Fruit fly (Drosophila melanogaster) whole organism, prepupa: ENCODE data around the gene CG42693.

Experiments
- CG10631 ChIP-seq: fragments of 200-800 bp; sonication (Bioruptor generic); optimal IDR thresholded peaks from 2 replicates; lab custom pipeline; 2016; ENCODE audit warnings: missing biosample characterization, missing genetic modification characterization
- CG10669 ChIP-seq: fragments of 200-800 bp; sonication (Bioruptor generic); optimal IDR thresholded peaks from 3 replicates; lab custom pipeline; 2018; ENCODE audit warnings: missing biosample characterization, mild to moderate bottlenecking, missing genetic modification characterization, moderate library complexity
- CG11294 ChIP-seq: fragments of 200-800 bp; sonication (Bioruptor generic); IDR thresholded peaks from 2 replicates; pipeline ENCODE4 v1.3.6; 2022; ENCODE audit warnings: missing biosample characterization, missing genetic modification characterization
- CG11762 ChIP-seq: fragments of 200-800 bp; sonication (Bioruptor generic); optimal IDR thresholded peaks from 3 replicates; lab custom pipeline; 2016; ENCODE audit warnings: missing biosample characterization, missing genetic modification characterization; ENCODE audit not compliant: insufficient read depth
- CG11902 ChIP-seq: fragments of 200-800 bp; sonication (Bioruptor generic); optimal IDR thresholded peaks from 3 replicates; lab custom pipeline; 2016; ENCODE audit warnings: missing biosample characterization, missing genetic modification characterization
- CG15336 ChIP-seq: fragments of 200-800 bp; sonication (Bioruptor generic); IDR thresholded peaks from 2 replicates; pipeline ENCODE4 v1.3.6; 2022; ENCODE audit warnings: missing biosample characterization, missing genetic modification characterization
- CG1621 ChIP-seq: fragments of 200-800 bp; sonication (Bioruptor generic); optimal IDR thresholded peaks from 3 replicates; lab custom pipeline; 2018; ENCODE audit warnings: missing biosample characterization, mild to moderate bottlenecking, missing genetic modification characterization
- CG16779 ChIP-seq: fragments of 200-800 bp; sonication (Bioruptor generic); optimal IDR thresholded peaks from 3 replicates; lab custom pipeline; 2017; ENCODE audit warnings: missing biosample characterization, mild to moderate bottlenecking, missing genetic modification characterization
- CG3032 ChIP-seq: fragments of 200-800 bp; optimal IDR thresholded peaks from 2 replicates; lab custom pipeline; 2019; ENCODE audit warnings: missing biosample characterization, mild to moderate bottlenecking, missing genetic modification characterization, moderate library complexity
- CG32006 ChIP-seq: fragments of 200-800 bp; sonication (Bioruptor generic); optimal IDR thresholded peaks from 3 replicates; lab custom pipeline; 2017; ENCODE audit warnings: missing biosample characterization, mild to moderate bottlenecking, missing genetic modification characterization
- CG34406 ChIP-seq: fragments of 200-800 bp; sonication (Bioruptor generic); optimal IDR thresholded peaks from 3 replicates; lab custom pipeline; 2016; ENCODE audit warnings: missing biosample characterization, missing genetic modification characterization
- CG4318 ChIP-seq: fragments of 200-800 bp; sonication (Bioruptor generic); optimal IDR thresholded peaks from 3 replicates; lab custom pipeline; 2017; ENCODE audit warnings: missing biosample characterization, mild to moderate bottlenecking, missing genetic modification characterization
- CG6163 ChIP-seq: fragments of 200-800 bp; sonication (Bioruptor generic); IDR thresholded peaks from 3 replicates; pipeline ENCODE4 v1.3.6; 2022; ENCODE audit warnings: missing biosample characterization, missing genetic modification characterization
- CG6276 ChIP-seq: fragments of 200-800 bp; sonication (Bioruptor generic); optimal IDR thresholded peaks from 2 replicates; lab custom pipeline; 2017; ENCODE audit warnings: missing biosample characterization, mild to moderate bottlenecking, missing genetic modification characterization
- CG6792 ChIP-seq: fragments of 200-800 bp; sonication (Bioruptor generic); optimal IDR thresholded peaks from 3 replicates; lab custom pipeline; 2016; ENCODE audit warnings: missing biosample characterization, missing genetic modification characterization
- CG6808 ChIP-seq: fragments of 200-800 bp; sonication (Bioruptor generic); optimal IDR thresholded peaks from 3 replicates; lab custom pipeline; 2017; ENCODE audit warnings: missing biosample characterization, missing genetic modification characterization, mild to moderate bottlenecking, moderate library complexity, missing genetic modification reagents
- CG7368 ChIP-seq: fragments of 200-800 bp; sonication (Bioruptor generic); optimal IDR thresholded peaks from 3 replicates; lab custom pipeline; 2016; ENCODE audit warnings: missing biosample characterization, missing genetic modification characterization
- CG8119 ChIP-seq: fragments of 200-800 bp; sonication (Bioruptor generic); IDR thresholded peaks from 3 replicates; pipeline ENCODE4 v1.3.6; 2022; ENCODE audit warnings: missing biosample characterization, missing genetic modification characterization
- CG9139 ChIP-seq: fragments of 200-800 bp; sonication (Bioruptor generic); optimal IDR thresholded peaks from 3 replicates; lab custom pipeline; 2017; ENCODE audit warnings: missing biosample characterization, mild to moderate bottlenecking, missing genetic modification characterization
- Eip78C ChIP-seq: fragments of 200-800 bp; sonication (Bioruptor generic); peaks from one replicate; lab custom pipeline; 2016; ENCODE audit warnings: missing biosample characterization, missing genetic modification characterization
- Eip93F ChIP-seq: fragments of 200-800 bp; sonication (Bioruptor generic); optimal IDR thresholded peaks from 2 replicates; lab custom pipeline; 2016; ENCODE audit warnings: missing biosample characterization, mild to moderate bottlenecking, missing genetic modification characterization
- Ets96B ChIP-seq: fragments of 200-800 bp; optimal IDR thresholded peaks from 2 replicates; lab custom pipeline; 2019; ENCODE audit warnings: missing biosample characterization, mild to moderate bottlenecking, missing genetic modification characterization, moderate library complexity
- Gug ChIP-seq: fragments of 200-800 bp; sonication (Bioruptor generic); IDR thresholded peaks from 2 replicates; pipeline ENCODE4 v1.3.6; 2022; ENCODE audit warnings: missing biosample characterization, missing genetic modification characterization
- Hr38 ChIP-seq: sonication (Bioruptor generic); optimal IDR thresholded peaks from 2 replicates; lab custom pipeline; 2016; ENCODE audit warnings: missing biosample characterization, missing genetic modification characterization
- Hr4 ChIP-seq: fragments of 200-800 bp; sonication (Bioruptor generic); optimal IDR thresholded peaks from 3 replicates; lab custom pipeline; 2016; ENCODE audit warnings: missing biosample characterization, missing genetic modification characterization
- Met ChIP-seq: fragments of 200-800 bp; sonication (Bioruptor generic); optimal IDR thresholded peaks from 3 replicates; lab custom pipeline; 2016; ENCODE audit warnings: missing biosample characterization, missing genetic modification characterization
- Smox ChIP-seq: fragments of 200-800 bp; sonication (Bioruptor generic); optimal IDR thresholded peaks from 3 replicates; lab custom pipeline; 2016; ENCODE audit warnings: missing biosample characterization, missing genetic modification characterization
- Sox102F ChIP-seq: fragments of 200-800 bp; sonication (Bioruptor generic); optimal IDR thresholded peaks from 2 replicates; lab custom pipeline; 2016; ENCODE audit warnings: missing biosample characterization, mild to moderate bottlenecking, missing genetic modification characterization
- Sox14 ChIP-seq: fragments of 200-800 bp; sonication (Bioruptor generic); optimal IDR thresholded peaks from 3 replicates; lab custom pipeline; 2016; ENCODE audit warnings: missing biosample characterization, missing genetic modification characterization
- Sox15 ChIP-seq: fragments of 200-800 bp; sonication (Bioruptor generic); optimal IDR thresholded peaks from 3 replicates; lab custom pipeline; 2016; ENCODE audit warnings: missing biosample characterization, missing genetic modification characterization
- achi ChIP-seq: fragments of 200-800 bp; sonication (Bioruptor generic); optimal IDR thresholded peaks from 3 replicates; lab custom pipeline; 2016; ENCODE audit warnings: missing biosample characterization, missing genetic modification characterization
- dac ChIP-seq: fragments of 200-800 bp; sonication (Bioruptor generic); optimal IDR thresholded peaks from 2 replicates; lab custom pipeline; 2017; ENCODE audit warnings: missing biosample characterization, mild to moderate bottlenecking, missing genetic modification characterization
- dsx ChIP-seq: fragments of 200-800 bp; optimal IDR thresholded peaks from 3 replicates; lab custom pipeline; 2019; ENCODE audit warnings: missing biosample characterization, mild to moderate bottlenecking, missing genetic modification characterization, moderate library complexity; ENCODE audit not compliant: poor library complexity, severe bottlenecking
- esn ChIP-seq: fragments of 200-800 bp; sonication (Bioruptor generic); optimal IDR thresholded peaks from 2 replicates; lab custom pipeline; 2016; ENCODE audit warnings: missing biosample characterization, mild to moderate bottlenecking, missing genetic modification characterization, moderate library complexity
- fd59A ChIP-seq: fragments of 200-800 bp; sonication (Bioruptor generic); optimal IDR thresholded peaks from 2 replicates; lab custom pipeline; 2017; ENCODE audit warnings: missing biosample characterization, mild to moderate bottlenecking, missing genetic modification characterization, missing genetic modification reagents
- fd85E ChIP-seq: fragments of 200-800 bp; sonication (Bioruptor generic); optimal IDR thresholded peaks from 3 replicates; lab custom pipeline; 2016; ENCODE audit warnings: missing biosample characterization, missing genetic modification characterization
- fkh ChIP-seq: fragments of 200-800 bp; sonication (Bioruptor generic); optimal IDR thresholded peaks from 3 replicates; lab custom pipeline; 2017; ENCODE audit warnings: missing biosample characterization, mild to moderate bottlenecking, missing genetic modification characterization, moderate library complexity
- lz ChIP-seq: fragments of 200-800 bp; sonication (Bioruptor generic); optimal IDR thresholded peaks from 3 replicates; lab custom pipeline; 2016; ENCODE audit warnings: missing biosample characterization, missing genetic modification characterization
- net ChIP-seq: fragments of 200-800 bp; sonication (Bioruptor generic); optimal IDR thresholded peaks from 3 replicates; lab custom pipeline; 2016; ENCODE audit warnings: missing biosample characterization, missing genetic modification characterization
- pdm3 ChIP-seq: fragments of 200-800 bp; sonication (Bioruptor generic); optimal IDR thresholded peaks from 3 replicates; lab custom pipeline; 2016; ENCODE audit warnings: missing biosample characterization, missing genetic modification characterization
- salr ChIP-seq, 2 experiments: fragments of 200-800 bp; sonication (Bioruptor generic); optimal IDR thresholded peaks; 3 replicates each; lab custom pipeline; 2016 to 2018; ENCODE audit warnings: missing biosample characterization in 2 of 2, missing genetic modification characterization in 2 of 2, mild to moderate bottlenecking in 1 of 2
- ss ChIP-seq, 2 experiments: fragments of 200-800 bp; sonication (Bioruptor generic); optimal IDR thresholded peaks; 2 replicates in 1 of 2; 3 replicates in 1 of 2; lab custom pipeline; 2017 to 2018; ENCODE audit warnings: mild to moderate bottlenecking in 2 of 2, missing biosample characterization in 2 of 2, missing genetic modification characterization in 2 of 2, moderate library complexity in 1 of 2
- svp ChIP-seq: fragments of 200-800 bp; sonication (Bioruptor generic); peaks from one replicate; lab custom pipeline; 2016; ENCODE audit warnings: missing biosample characterization, missing genetic modification characterization
- topi ChIP-seq: fragments of 200-800 bp; sonication (Bioruptor generic); optimal IDR thresholded peaks from 3 replicates; lab custom pipeline; 2016; ENCODE audit warnings: missing biosample characterization, missing genetic modification characterization
- vri ChIP-seq: fragments of 200-800 bp; sonication (Bioruptor generic); optimal IDR thresholded peaks from 3 replicates; lab custom pipeline; 2016; ENCODE audit warnings: missing biosample characterization, mild to moderate bottlenecking, missing genetic modification characterization

Gene CG42693

dm6 chr3R:31727773-31728172 lies 19.6 kb upstream of the CG42693 start:
- no peak for TF ChIP-seq Hr38 (GFP tag; lab: Kevin White, UChicago)
- TF ChIP-seq CG8119: no peak
- TF ChIP-seq CG32006: no peak
- TF ChIP-seq Sox15 (GFP tag; lab: Kevin White, UChicago): no peak
- no peak for TF ChIP-seq Ets96B (tag; lab: Kevin White, UChicago)
- TF ChIP-seq, all 60 proteins: peak for 0

- TF ChIP-seq CG4318: no peak
- TF ChIP-seq CG1621 (tag; lab: Kevin White, UChicago): no peak
- no peak for TF ChIP-seq CG11902 (GFP tag; lab: Kevin White, UChicago)
- TF ChIP-seq CG6276 (GFP tag; lab: Kevin White, UChicago): no peak
- no peak for TF ChIP-seq Sox15 (GFP tag; lab: Kevin White, UChicago)
- no peak for TF ChIP-seq net (GFP tag; lab: Kevin White, UChicago)
- no peak for TF ChIP-seq CG6808
- no peak for TF ChIP-seq Sox14 (GFP tag; lab: Kevin White, UChicago)
- TF ChIP-seq CG16779 (tag; lab: Kevin White, UChicago): no peak
- TF ChIP-seq Smox (GFP tag; lab: Kevin White, UChicago): no peak
- no peak for TF ChIP-seq fd59A
- no peak for TF ChIP-seq Sox102F (GFP tag; lab: Kevin White, UChicago)
- no peak for TF ChIP-seq CG32006
- no peak for TF ChIP-seq CG9139 (GFP tag; lab: Kevin White, UChicago)
- TF ChIP-seq CG6792: no peak
- no peak for TF ChIP-seq CG8119
These were observed 18.1 kb upstream of the CG42693 start for dm6 chr3R:31726286-31726685.

DNA sequence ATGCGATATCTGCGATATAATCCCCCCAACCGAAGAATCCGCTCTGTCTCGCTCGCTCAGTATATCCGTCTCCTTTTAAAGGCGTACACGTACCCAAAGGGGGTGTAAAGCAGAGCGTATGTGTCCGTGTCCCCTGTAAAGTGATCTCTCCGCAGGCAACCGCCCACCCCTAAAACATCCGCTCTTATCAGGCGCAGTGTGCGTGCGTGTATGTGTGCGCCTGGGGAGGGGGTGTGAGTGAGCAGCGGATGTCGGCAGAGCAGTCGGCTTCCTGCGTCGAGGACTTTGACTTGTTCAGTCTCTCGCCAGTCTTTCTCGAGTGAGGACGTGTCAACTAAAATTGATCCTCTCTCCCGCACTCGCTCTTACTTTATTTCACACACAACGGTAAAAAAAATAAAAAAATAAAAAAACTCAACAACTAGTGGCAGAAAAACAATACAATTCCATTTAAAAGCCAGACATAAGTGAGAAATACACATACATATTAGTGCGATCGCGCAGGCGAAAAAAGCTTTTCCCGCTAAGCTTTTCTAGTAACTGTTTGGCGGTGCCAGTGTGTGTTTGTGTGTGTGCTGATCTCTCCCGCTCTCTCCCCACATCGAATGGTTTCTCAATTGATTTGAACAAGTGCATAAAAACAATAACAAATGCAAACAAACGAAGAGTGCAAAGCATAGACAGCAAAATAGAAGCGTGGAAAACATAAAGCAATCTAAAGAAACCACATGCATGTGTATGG lies 17.5 kb upstream of the CG42693 start:
- TF ChIP-seq esn (GFP tag; lab: Kevin White, UChicago) (peak; percentile 1), svp (GFP tag; lab: Kevin White, UChicago) (peak; percentile 79), Met (GFP tag; lab: Kevin White, UChicago) (no peak), Hr38 (GFP tag; lab: Kevin White, UChicago) (no peak), CG11294 (no peak), Hr4 (no peak), Eip93F (GFP tag; lab: Kevin White, UChicago) (no peak), fd85E (no peak), Gug (no peak), salr (GFP tag; optimal IDR thresholded peaks at IDR 0.05; lab: Kevin White, UChicago) (peak in 1 of 2 experiments; percentile 40), CG11762 (GFP tag; lab: Kevin White, UChicago) (no peak), pdm3 (GFP tag; lab: Kevin White, UChicago) (no peak), CG16779 (tag; lab: Kevin White, UChicago) (no peak), fkh (GFP tag; lab: Kevin White, UChicago) (peak; percentile 56), CG9139 (GFP tag; lab: Kevin White, UChicago) (peak; percentile 87), CG10631 (GFP tag; lab: Kevin White, UChicago) (no peak), Sox15 (GFP tag; lab: Kevin White, UChicago) (no peak), Sox102F (GFP tag; lab: Kevin White, UChicago) (no peak), dsx (GFP tag; lab: Kevin White, UChicago) (peak; percentile 37), Eip78C (GFP tag; lab: Kevin White, UChicago) (peak; percentile 44), ss (GFP tag; optimal IDR thresholded peaks at IDR 0.05; lab: Kevin White, UChicago) (peak; percentile 85 to 89), CG6808 (peak; percentile 79), CG3032 (tag; lab: Kevin White, UChicago) (peak; percentile 8), Sox14 (GFP tag; lab: Kevin White, UChicago) (peak; percentile 52), topi (GFP tag; lab: Kevin White, UChicago) (no peak), CG10669 (GFP tag; lab: Kevin White, UChicago) (peak; percentile 24), CG6163 (GFP tag; lab: Robert Waterston, UW) (peak; percentile 68; the same call in 2 of the 3 replicates), CG34406 (GFP tag; lab: Kevin White, UChicago) (no peak), lz (GFP tag; lab: Kevin White, UChicago) (peak; percentile 10), dac (GFP tag; lab: Kevin White, UChicago) (no peak), vri (GFP tag; lab: Kevin White, UChicago) (peak; percentile 11), Smox (GFP tag; lab: Kevin White, UChicago) (no peak), CG15336 (GFP tag; lab: Robert Waterston, UW) (peak; percentile 41; the same call in 1 of the 2 replicates), CG6792 (peak; percentile 16), achi (GFP tag; lab: Kevin White, UChicago) (no peak), CG7368 (GFP tag; lab: Kevin White, UChicago) (no peak), CG4318 (no peak), CG11902 (GFP tag; lab: Kevin White, UChicago) (no peak), fd59A (peak; percentile 2)
